Worm (Caenorhabditis elegans) whole organism, L4 larva: ENCODE results near the gene gcy-12.
A peak's percentile ranks its signal among the peaks of the same experiment; 100 is the strongest.

Experiments used
- D1046.2 ChIP-seq: fragments of 200-800 bp; sonication (Bioruptor generic); IDR thresholded peaks from 2 replicates; pipeline ENCODE4 v1.3.6; 2022; ENCODE audit warnings: missing genetic modification characterization, missing compliant biosample characterization
- F10B5.3 ChIP-seq: sonication (generic microtip); optimal IDR thresholded peaks from 2 replicates; lab custom pipeline; 2016; ENCODE audit warnings: mild to moderate bottlenecking, missing genetic modification characterization, missing compliant biosample characterization
- T26A8.4 ChIP-seq: fragments of 200-800 bp; sonication (Bioruptor generic); IDR thresholded peaks from 2 replicates; pipeline ENCODE4 v1.3.6; 2022; ENCODE audit warnings: missing genetic modification characterization, missing compliant biosample characterization
- Y105C5A.15 ChIP-seq: fragments of 200-800 bp; sonication (Bioruptor generic); IDR thresholded peaks from 2 replicates; pipeline ENCODE4 v1.3.6; 2022; ENCODE audit warnings: missing genetic modification characterization, missing compliant biosample characterization
- Y48G9A.11 ChIP-seq: fragments of 200-800 bp; sonication (Bioruptor generic); IDR thresholded peaks from 2 replicates; pipeline ENCODE4 v1.3.6; 2022; ENCODE audit warnings: missing genetic modification reagents, missing genetic modification characterization, missing compliant biosample characterization
- ZK546.5 ChIP-seq, 2 experiments: sonication (generic microtip); optimal IDR thresholded peaks; 2 replicates each; lab custom pipeline; 2017; ENCODE audit warnings: missing biosample characterization in 2 of 2, missing genetic modification characterization in 2 of 2
- aha-1 ChIP-seq: fragments of 150-350 bp; peaks from one replicate; lab custom pipeline; 2014; ENCODE audit warnings: missing biosample characterization, missing genetic modification characterization
- ama-1 ChIP-seq: fragments of 150-350 bp; optimal IDR thresholded peaks from 2 replicates; lab custom pipeline; 2014; ENCODE audit warnings: inconsistent platforms, mixed read lengths
- arid-1 ChIP-seq: fragments of 200-800 bp; sonication (Bioruptor generic); conservative IDR thresholded peaks from 2 replicates; pipeline ENCODE4 v1.3.6; 2022; ENCODE audit warnings: missing genetic modification reagents, missing genetic modification characterization, missing compliant biosample characterization
- attf-4 ChIP-seq: sonication (generic microtip); optimal IDR thresholded peaks from 3 replicates; lab custom pipeline; 2017; ENCODE audit warnings: missing biosample characterization, missing genetic modification characterization
- ceh-82 ChIP-seq: sonication (generic microtip); optimal IDR thresholded peaks from 2 replicates; lab custom pipeline; 2017; ENCODE audit warnings: missing biosample characterization, missing genetic modification characterization
- ces-1 ChIP-seq: fragments of 150-350 bp; sonication (generic microtip); optimal IDR thresholded peaks from 4 replicates; lab custom pipeline; 2014; ENCODE audit warnings: missing biosample characterization, missing genetic modification reagents, missing genetic modification characterization
- daf-16 ChIP-seq, 3 experiments: sonication (generic microtip); optimal IDR thresholded peaks; 2 replicates each; lab custom pipeline; 2016 to 2017; ENCODE audit warnings: missing genetic modification characterization in 3 of 3, missing genetic modification reagents in 3 of 3, mild to moderate bottlenecking in 2 of 3, missing compliant biosample characterization in 2 of 3, missing biosample characterization in 1 of 3, moderate library complexity in 1 of 3
- daf-19 ChIP-seq: fragments of 200-800 bp; sonication (Bioruptor generic); conservative IDR thresholded peaks from 2 replicates; pipeline ENCODE4 v1.3.6; 2022; ENCODE audit warnings: missing genetic modification characterization, missing compliant biosample characterization
- daf-8 ChIP-seq: fragments of 200-800 bp; sonication (Bioruptor generic); IDR thresholded peaks from 2 replicates; pipeline ENCODE4 v1.3.6; 2022; ENCODE audit warnings: missing genetic modification characterization, missing compliant biosample characterization
- dmd-8 ChIP-seq: fragments of 200-800 bp; sonication (Bioruptor generic); IDR thresholded peaks from 2 replicates; pipeline ENCODE4 v1.3.6; 2022; ENCODE audit warnings: missing genetic modification characterization, missing compliant biosample characterization
- dmd-9 ChIP-seq: fragments of 200-800 bp; sonication (Bioruptor generic); IDR thresholded peaks from 2 replicates; pipeline ENCODE4 v1.3.6; 2022; ENCODE audit warnings: missing genetic modification reagents, missing genetic modification characterization, missing compliant biosample characterization
- dpl-1 ChIP-seq: fragments of 150-350 bp; optimal IDR thresholded peaks from 2 replicates; lab custom pipeline; 2014; ENCODE audit warnings: missing biosample characterization, missing genetic modification reagents, missing genetic modification characterization
- duxl-1 ChIP-seq: sonication (generic microtip); optimal IDR thresholded peaks from 2 replicates; lab custom pipeline; 2016; ENCODE audit warnings: mild to moderate bottlenecking, missing genetic modification characterization, moderate library complexity, missing compliant biosample characterization; ENCODE audit not compliant: poor library complexity
- dve-1 ChIP-seq: sonication (generic microtip); optimal IDR thresholded peaks from 2 replicates; lab custom pipeline; 2017; ENCODE audit warnings: antibody characterized with exemption, mild to moderate bottlenecking, missing genetic modification characterization, missing compliant biosample characterization; ENCODE audit not compliant: insufficient read depth
- fos-1 ChIP-seq: fragments of 150-350 bp; optimal IDR thresholded peaks from 2 replicates; lab custom pipeline; 2014; ENCODE audit warnings: missing biosample characterization, missing genetic modification characterization
- gei-8 ChIP-seq: fragments of 200-800 bp; sonication (Bioruptor generic); optimal IDR thresholded peaks from 2 replicates; lab custom pipeline; 2018; ENCODE audit warnings: mild to moderate bottlenecking, missing genetic modification characterization, missing compliant biosample characterization
- hif-1 ChIP-seq, 2 experiments: sonication (generic microtip); optimal IDR thresholded peaks; 2 replicates each; lab custom pipeline; 2016 to 2017; ENCODE audit warnings: missing compliant biosample characterization in 2 of 2, missing genetic modification characterization in 2 of 2, missing genetic modification reagents in 2 of 2, missing genotype in 2 of 2, mild to moderate bottlenecking in 1 of 2
- hlh-30 ChIP-seq: sonication (generic microtip); optimal IDR thresholded peaks from 2 replicates; lab custom pipeline; 2017; ENCODE audit warnings: antibody characterized with exemption, mild to moderate bottlenecking, missing genetic modification characterization, missing compliant biosample characterization; ENCODE audit not compliant: insufficient read depth
- hmg-1.1 ChIP-seq: fragments of 200-800 bp; sonication (Bioruptor generic); IDR thresholded peaks from 2 replicates; pipeline ENCODE4 v1.3.6; 2022; ENCODE audit warnings: missing genetic modification reagents, missing genetic modification characterization, missing compliant biosample characterization
- lin-13 ChIP-seq: fragments of 150-350 bp; optimal IDR thresholded peaks from 2 replicates; lab custom pipeline; 2014; ENCODE audit warnings: missing biosample characterization, missing genetic modification reagents, missing genetic modification characterization
- lin-15B ChIP-seq: fragments of 150-350 bp; sonication (generic microtip); optimal IDR thresholded peaks from 3 replicates; lab custom pipeline; 2014; ENCODE audit warnings: missing biosample characterization, missing genetic modification characterization
- lin-39 ChIP-seq: fragments of 150-350 bp; optimal IDR thresholded peaks from 2 replicates; lab custom pipeline; 2014; ENCODE audit warnings: missing biosample characterization, missing genetic modification reagents, missing genetic modification characterization
- lir-3 ChIP-seq: sonication (generic microtip); optimal IDR thresholded peaks from 2 replicates; lab custom pipeline; 2016; ENCODE audit warnings: mild to moderate bottlenecking, missing genetic modification characterization, missing compliant biosample characterization
- lsy-2 ChIP-seq, 2 experiments: fragments of 150-350 bp in 1 of 2; sonication (generic microtip) in 1 of 2; optimal IDR thresholded peaks; 2 replicates each; lab custom pipeline; 2014 to 2017; ENCODE audit warnings: missing biosample characterization in 2 of 2, missing genetic modification characterization in 2 of 2
- madf-9 ChIP-seq: fragments of 200-800 bp; sonication (Bioruptor generic); conservative IDR thresholded peaks from 2 replicates; pipeline ENCODE4 v1.3.6; 2022; ENCODE audit warnings: missing genetic modification reagents, missing genetic modification characterization, missing compliant biosample characterization
- mdl-1 ChIP-seq, 2 experiments: fragments of 150-350 bp in 1 of 2; sonication (generic microtip) in 1 of 2; optimal IDR thresholded peaks; 2 replicates each; lab custom pipeline; 2014 to 2017; ENCODE audit warnings: missing biosample characterization in 2 of 2, missing genetic modification characterization in 2 of 2
- mxl-2 ChIP-seq: fragments of 200-800 bp; sonication (Bioruptor generic); conservative IDR thresholded peaks from 2 replicates; pipeline ENCODE4 v1.3.6; 2022; ENCODE audit warnings: missing genetic modification reagents, missing genetic modification characterization, missing compliant biosample characterization
- mxl-3 ChIP-seq: fragments of 200-800 bp; sonication (Bioruptor generic); optimal IDR thresholded peaks from 2 replicates; lab custom pipeline; 2018; ENCODE audit warnings: mild to moderate bottlenecking, missing genetic modification characterization, missing compliant biosample characterization
- nhr-102 ChIP-seq: sonication (generic microtip); optimal IDR thresholded peaks from 2 replicates; lab custom pipeline; 2016; ENCODE audit warnings: mild to moderate bottlenecking, missing genetic modification characterization, moderate library complexity, missing compliant biosample characterization
- nhr-11 ChIP-seq: fragments of 150-350 bp; optimal IDR thresholded peaks from 2 replicates; lab custom pipeline; 2014; ENCODE audit warnings: missing biosample characterization, missing genetic modification characterization
- nhr-111 ChIP-seq: fragments of 200-800 bp; sonication (Bioruptor generic); optimal IDR thresholded peaks from 2 replicates; lab custom pipeline; 2018; ENCODE audit warnings: mild to moderate bottlenecking, missing genetic modification characterization, missing compliant biosample characterization
- nhr-28 ChIP-seq: fragments of 150-350 bp; optimal IDR thresholded peaks from 2 replicates; lab custom pipeline; 2014; ENCODE audit warnings: missing biosample characterization, missing genetic modification characterization
- nhr-41 ChIP-seq: fragments of 200-800 bp; sonication (Bioruptor generic); IDR thresholded peaks from 2 replicates; pipeline ENCODE4 v1.3.6; 2022; ENCODE audit warnings: missing genetic modification reagents, missing genetic modification characterization, missing compliant biosample characterization
- nhr-48 ChIP-seq: sonication (generic microtip); optimal IDR thresholded peaks from 2 replicates; lab custom pipeline; 2016; ENCODE audit warnings: mild to moderate bottlenecking, missing genetic modification characterization, missing compliant biosample characterization
- nhr-76 ChIP-seq: fragments of 150-350 bp; optimal IDR thresholded peaks from 2 replicates; lab custom pipeline; 2014; ENCODE audit warnings: missing biosample characterization, missing genetic modification characterization
- nhr-77 ChIP-seq: fragments of 150-350 bp; optimal IDR thresholded peaks from 2 replicates; lab custom pipeline; 2014; ENCODE audit warnings: missing biosample characterization, missing genetic modification characterization
- set-16 ChIP-seq: fragments of 200-800 bp; sonication (Bioruptor generic); IDR thresholded peaks from 2 replicates; pipeline ENCODE4 v1.3.6; 2022; ENCODE audit warnings: missing genetic modification reagents, missing genetic modification characterization, missing compliant biosample characterization
- snpc-1.2 ChIP-seq: fragments of 200-800 bp; sonication (Bioruptor generic); IDR thresholded peaks from 2 replicates; pipeline ENCODE4 v1.3.6; 2022; ENCODE audit warnings: missing genetic modification reagents, missing genetic modification characterization, missing compliant biosample characterization
- tag-97 ChIP-seq: fragments of 200-800 bp; sonication (Bioruptor generic); IDR thresholded peaks from 2 replicates; pipeline ENCODE4 v1.3.6; 2022; ENCODE audit warnings: missing genetic modification characterization, missing compliant biosample characterization
- tra-1 ChIP-seq: fragments of 200-800 bp; sonication (Bioruptor generic); IDR thresholded peaks from 2 replicates; pipeline ENCODE4 v1.3.6; 2022; ENCODE audit warnings: missing genetic modification reagents, missing genetic modification characterization, missing compliant biosample characterization
- unc-130 ChIP-seq: sonication (generic microtip); optimal IDR thresholded peaks from 2 replicates; lab custom pipeline; 2016; ENCODE audit warnings: missing genetic modification reagents, missing genetic modification characterization, missing compliant biosample characterization
- zag-1 ChIP-seq: fragments of 150-350 bp; optimal IDR thresholded peaks from 2 replicates; lab custom pipeline; 2014; ENCODE audit warnings: missing biosample characterization, missing genetic modification characterization
- zfp-2 ChIP-seq: sonication (generic microtip); optimal IDR thresholded peaks from 2 replicates; lab custom pipeline; 2016; ENCODE audit warnings: mild to moderate bottlenecking, missing genetic modification characterization, missing compliant biosample characterization
- zfp-3 ChIP-seq: fragments of 200-800 bp; sonication (Bioruptor generic); conservative IDR thresholded peaks from 2 replicates; pipeline ENCODE4 v1.3.6; 2022; ENCODE audit warnings: missing genetic modification reagents, missing genetic modification characterization, missing compliant biosample characterization
- ztf-7 ChIP-seq: fragments of 150-350 bp; optimal IDR thresholded peaks from 2 replicates; lab custom pipeline; 2014; ENCODE audit warnings: missing biosample characterization, missing genetic modification characterization

gcy-12 gene

ce11 chrII:5326024-5326627, 14.3 kb downstream of the gcy-12 start (continued):
- TF ChIP-seq tag-97 (GFP tag; lab: Robert Waterston, UW) (no peak), hmg-1.1 (peak; percentile 61; the same call in 1 of the 2 replicates), dve-1 (tag; lab: Kevin White, UChicago) (peak; percentile 68), nhr-102 (tag; lab: Kevin White, UChicago) (no peak), ces-1 (no peak), snpc-1.2 (GFP tag; lab: Robert Waterston, UW) (no peak), nhr-28 (tag; lab: Kevin White, UChicago) (peak; percentile 86), F10B5.3 (tag; lab: Kevin White, UChicago) (no peak), mdl-1 (tag; optimal IDR thresholded peaks at IDR 0.05; lab: Kevin White, UChicago) (peak in 1 of 2 experiments; percentile 69), unc-130 (GFP tag; lab: Kevin White, UChicago) (no peak), set-16 (no peak), nhr-41 (GFP tag; lab: Robert Waterston, UW) (no peak), ceh-82 (no peak), nhr-76 (tag; lab: Kevin White, UChicago) (no peak), dmd-8 (no peak), hlh-30 (tag; lab: Kevin White, UChicago) (peak; percentile 70), ama-1 (lab: Kevin White, UChicago) (no peak), lsy-2 (tag; optimal IDR thresholded peaks at IDR 0.05; lab: Kevin White, UChicago) (peak; percentile 40 to 71), arid-1 (GFP tag; lab: Robert Waterston, UW) (0 out of 2 replicates have a peak, but pooled peaks have one; percentile 20), aha-1 (peak; percentile 58), daf-8 (GFP tag; lab: Robert Waterston, UW) (no peak), hif-1 (tag; optimal IDR thresholded peaks at IDR 0.05; lab: Kevin White, UChicago) (peak in 1 of 2 experiments; percentile 48), daf-16 (GFP tag; optimal IDR thresholded peaks at IDR 0.05; lab: Kevin White, UChicago) (no peak), daf-16 (tag; optimal IDR thresholded peaks at IDR 0.05; lab: Kevin White, UChicago) (peak; percentile 58), daf-19 (GFP tag; lab: Robert Waterston, UW) (no peak), zfp-2 (tag; lab: Kevin White, UChicago) (no peak), ZK546.5 (tag; optimal IDR thresholded peaks at IDR 0.05; lab: Kevin White, UChicago) (no peak), mxl-2 (GFP tag; lab: Robert Waterston, UW) (no peak), zfp-3 (GFP tag; lab: Robert Waterston, UW) (no peak), lir-3 (tag; lab: Kevin White, UChicago) (no peak), nhr-48 (peak; percentile 54), duxl-1 (tag; lab: Kevin White, UChicago) (no peak), dpl-1 (peak; percentile 20), lin-15B (tag; lab: Kevin White, UChicago) (no peak), dmd-9 (no peak), fos-1 (tag; lab: Kevin White, UChicago) (no peak), gei-8 (GFP tag; lab: Kevin White, UChicago) (peak; percentile 3), lin-39 (no peak), D1046.2 (GFP tag; lab: Robert Waterston, UW) (no peak), attf-4 (no peak), nhr-111 (GFP tag; lab: Kevin White, UChicago) (no peak), tra-1 (GFP tag; lab: Robert Waterston, UW) (peak; percentile 17; the same call in 1 of the 2 replicates), madf-9 (GFP tag; lab: Robert Waterston, UW) (no peak), lin-13 (GFP tag; lab: Kevin White, UChicago) (peak; percentile 18), nhr-11 (tag; lab: Kevin White, UChicago) (peak; percentile 58), ztf-7 (tag; lab: Kevin White, UChicago) (peak; percentile 39), T26A8.4 (no peak), zag-1 (no peak), Y105C5A.15 (GFP tag; lab: Robert Waterston, UW) (no peak), mxl-3 (GFP tag; lab: Kevin White, UChicago) (peak; percentile 25), Y48G9A.11 (GFP tag; lab: Robert Waterston, UW) (no peak), nhr-77 (peak; percentile 40)
